Fruit fly (Drosophila melanogaster): ENCODE results near the gene CG34345.
A peak's percentile ranks its signal among the peaks of the same experiment; 100 is the strongest.

Gene CG34345

dm6 chr2L:6610683-6611373, 12.1 kb upstream of the CG34345 start, which contains the start of gene CG11050 (continued):
- TF ChIP-seq Mad (GFP tag; optimal IDR thresholded peaks at IDR 0.05) (peak; percentile 83), CG11398 (GFP tag; optimal IDR thresholded peaks at IDR 0.05) (peak; percentile 72), wdn (GFP tag; IDR thresholded peaks at IDR 0.05) (peak; percentile 65), CG5953 (GFP tag; IDR thresholded peaks at IDR 0.05) (peak; percentile 39; the same call in 1 of the 2 replicates), D19B (GFP tag; optimal IDR thresholded peaks at IDR 0.05) (peak; percentile 49), CG12942 (GFP tag; optimal IDR thresholded peaks at IDR 0.05) (peak; percentile 81), ssp (GFP tag; IDR thresholded peaks at IDR 0.05) (peak; percentile 43), bbx (GFP tag; IDR thresholded peaks at IDR 0.05; ENCODE audit: partially characterized antibody) (peak; percentile 63; the same call in 1 of the 2 replicates), CG4360 (GFP tag; IDR thresholded peaks at IDR 0.05) (peak; percentile 13; the same call in 1 of the 2 replicates), CG11247 (GFP tag; IDR thresholded peaks at IDR 0.05) (peak; percentile 44; the same call in 1 of the 2 replicates), z (GFP tag; IDR thresholded peaks at IDR 0.05) (peak; percentile 61; the same call in 1 of the 3 replicates), Six4 (GFP tag; optimal IDR thresholded peaks at IDR 0.05) (peak; percentile 62), CG5245 (GFP tag; optimal IDR thresholded peaks at IDR 0.05) (peak; percentile 52), CG11695 (GFP tag; IDR thresholded peaks at IDR 0.05) (0 out of 3 replicates have a peak, but pooled peaks have one; percentile 37), fd64A (GFP tag; optimal IDR thresholded peaks at IDR 0.05) (no peak), CG4404 (GFP tag; IDR thresholded peaks at IDR 0.05) (peak; percentile 31; the same call in 1 of the 2 replicates), tup (GFP tag; optimal IDR thresholded peaks at IDR 0.05) (peak; percentile 6), CG6254 (GFP tag; optimal IDR thresholded peaks at IDR 0.05) (peak; percentile 68), stc (GFP tag; IDR thresholded peaks at IDR 0.05) (peak; percentile 84), Mes4 (GFP tag; optimal IDR thresholded peaks at IDR 0.05) (peak; percentile 69), Atf3 (GFP tag; optimal IDR thresholded peaks at IDR 0.05) (peak; percentile 97), Ets97D (GFP tag; optimal IDR thresholded peaks at IDR 0.05) (peak; percentile 94), CG10147 (GFP tag; optimal IDR thresholded peaks at IDR 0.05) (peak; percentile 67), pum (GFP tag; optimal IDR thresholded peaks at IDR 0.05) (peak; percentile 78), CG2712 (tag; optimal IDR thresholded peaks at IDR 0.05) (peak; percentile 74), Myb (GFP tag; optimal IDR thresholded peaks at IDR 0.05) (peak; percentile 89), CG8924 (tag; optimal IDR thresholded peaks at IDR 0.05) (peak; percentile 59), kni (GFP tag; optimal IDR thresholded peaks at IDR 0.05) (no peak), schlank (tag; optimal IDR thresholded peaks at IDR 0.05) (peak; percentile 34), CG14667 (GFP tag; IDR thresholded peaks at IDR 0.05) (peak; percentile 41; the same call in 1 of the 2 replicates), CG3995 (GFP tag; optimal IDR thresholded peaks at IDR 0.05) (peak; percentile 21), BEAF-32 (GFP tag; optimal IDR thresholded peaks at IDR 0.05) (peak; percentile 52), CG1233 (GFP tag; optimal IDR thresholded peaks at IDR 0.05) (peak; percentile 23), B-H1 (GFP tag; IDR thresholded peaks at IDR 0.05) (peak; percentile 45; the same call in 2 of the 3 replicates), pnt (GFP tag; optimal IDR thresholded peaks at IDR 0.05) (peak; percentile 75), CG2889 (GFP tag; IDR thresholded peaks at IDR 0.05) (0 out of 3 replicates have a peak, but pooled peaks have one; percentile 36), croc (GFP tag; conservative IDR thresholded peaks at IDR 0.05) (no peak), gsb-n (tag; optimal IDR thresholded peaks at IDR 0.05) (peak; percentile 65), Nf-YB (GFP tag; optimal IDR thresholded peaks at IDR 0.05) (peak; percentile 45), zfh1 (GFP tag; IDR thresholded peaks at IDR 0.05) (peak; percentile 83), CG2129 (GFP tag; IDR thresholded peaks at IDR 0.05; ENCODE audit: partially characterized antibody) (no peak), tna (GFP tag; IDR thresholded peaks at IDR 0.05; ENCODE audit: partially characterized antibody) (peak; percentile 65; the same call in 1 of the 2 replicates), B-H2 (GFP tag; optimal IDR thresholded peaks at IDR 0.05) (peak; percentile 58), CG7786 (GFP tag; optimal IDR thresholded peaks at IDR 0.05) (peak; percentile 84), CG14441 (GFP tag; IDR thresholded peaks at IDR 0.05) (peak; percentile 79), CG15601 (tag; optimal IDR thresholded peaks at IDR 0.05) (peak; percentile 72), gem (tag; optimal IDR thresholded peaks at IDR 0.05) (peak; percentile 80), disco-r (GFP tag; optimal IDR thresholded peaks at IDR 0.05) (peak; percentile 79), NfI (GFP tag; optimal IDR thresholded peaks at IDR 0.05) (peak; percentile 70)

All from whole organism, embryonic.